Fruit fly (Drosophila melanogaster): Measurements from ENCODE around the gene CG34313.

- no peak for TF ChIP-seq lola (GFP tag; optimal IDR thresholded peaks at IDR 0.05)
- no peak for TF ChIP-seq Hr78 (GFP tag; optimal IDR thresholded peaks at IDR 0.05)
- TF ChIP-seq Hr83 (GFP tag; optimal IDR thresholded peaks at IDR 0.05; ENCODE audit: poor library complexity, severe bottlenecking): no peak
- no peak for TF ChIP-seq Sp1 (GFP tag; optimal IDR thresholded peaks at IDR 0.05)
- TF ChIP-seq CG32264 (GFP tag; optimal IDR thresholded peaks at IDR 0.05): no peak
- TF ChIP-seq h (GFP tag; optimal IDR thresholded peaks at IDR 0.05): no peak
- TF ChIP-seq jim (GFP tag; optimal IDR thresholded peaks at IDR 0.05): no peak
- TF ChIP-seq CG9705 (GFP tag; optimal IDR thresholded peaks at IDR 0.05): no peak
- TF ChIP-seq sage (GFP tag; optimal IDR thresholded peaks at IDR 0.05): no peak
- no peak for TF ChIP-seq Abd-B (GFP tag; optimal IDR thresholded peaks at IDR 0.05)
- no peak for TF ChIP-seq br (GFP tag; optimal IDR thresholded peaks at IDR 0.05)
- TF ChIP-seq CrebA (GFP tag; optimal IDR thresholded peaks at IDR 0.05; ENCODE audit: borderline replicate concordance): no peak
- TF ChIP-seq dl (GFP tag; optimal IDR thresholded peaks at IDR 0.05; ENCODE audit: insufficient read depth in 1 of 2, partially characterized antibody in 2 of 2): no peak
- no peak for TF ChIP-seq tai (GFP tag; optimal IDR thresholded peaks at IDR 0.05)
Observed at dm6 chr2L:16859566-16859965, 19.8 kb upstream of the CG34313 start.

All from whole organism, wandering third instar larva.